Worm (Caenorhabditis elegans) whole organism, young adult: Measurements from ENCODE around the gene C40H1.3.

ENCODE experiments used
- B0035.1 ChIP-seq: sonication (generic microtip); optimal IDR thresholded peaks from 2 replicates; lab custom pipeline; 2016; ENCODE audit warnings: missing genetic modification characterization, mild to moderate bottlenecking, missing compliant biosample characterization, missing genotype, missing genetic modification reagents
- B0261.1 ChIP-seq: sonication (generic microtip); optimal IDR thresholded peaks from 2 replicates; lab custom pipeline; 2016; ENCODE audit warnings: mild to moderate bottlenecking, missing genetic modification characterization, moderate library complexity, missing compliant biosample characterization
- C06A6.2 ChIP-seq: fragments of 200-800 bp; sonication (Bioruptor generic); conservative IDR thresholded peaks from 2 replicates; pipeline ENCODE4 v1.3.6; 2022; ENCODE audit warnings: missing genetic modification characterization, missing compliant biosample characterization
- F37B4.10 ChIP-seq: fragments of 200-800 bp; sonication (Bioruptor generic); IDR thresholded peaks from 2 replicates; pipeline ENCODE4 v1.3.6; 2022; ENCODE audit warnings: missing genetic modification characterization, missing compliant biosample characterization
- F57A8.1 ChIP-seq: fragments of 200-800 bp; sonication (Bioruptor generic); optimal IDR thresholded peaks from 2 replicates; lab custom pipeline; 2018; ENCODE audit warnings: mild to moderate bottlenecking, missing genetic modification characterization, moderate library complexity, missing compliant biosample characterization
- K12H6.12 ChIP-seq: fragments of 200-800 bp; sonication (Bioruptor generic); optimal IDR thresholded peaks from 2 replicates; lab custom pipeline; 2018; ENCODE audit warnings: mild to moderate bottlenecking, missing genetic modification characterization, missing compliant biosample characterization
- ama-1 ChIP-seq, 3 experiments: fragments of 150-350 bp in 1 of 3; sonication (generic microtip) in 2 of 3; optimal IDR thresholded peaks; 2 replicates each; lab custom pipeline; 2014 to 2018; ENCODE audit warnings: missing biosample characterization in 2 of 3, missing genetic modification characterization in 2 of 3, missing genetic modification reagents in 2 of 3
- attf-3 ChIP-seq: fragments of 200-800 bp; sonication (Bioruptor generic); conservative IDR thresholded peaks from 2 replicates; pipeline ENCODE4 v1.3.6; 2022; ENCODE audit warnings: missing genetic modification reagents, missing genetic modification characterization, missing compliant biosample characterization
- attf-5 ChIP-seq: fragments of 200-800 bp; sonication (Bioruptor generic); optimal IDR thresholded peaks from 2 replicates; lab custom pipeline; 2018; ENCODE audit warnings: mild to moderate bottlenecking, missing genetic modification characterization, missing compliant biosample characterization
- attf-6 ChIP-seq: fragments of 200-800 bp; sonication (Bioruptor generic); IDR thresholded peaks from 2 replicates; pipeline ENCODE4 v1.3.6; 2022; ENCODE audit warnings: missing genetic modification reagents, missing genetic modification characterization, missing compliant biosample characterization
- ccch-3 ChIP-seq: fragments of 200-800 bp; sonication (Bioruptor generic); optimal IDR thresholded peaks from 2 replicates; lab custom pipeline; 2018; ENCODE audit warnings: mild to moderate bottlenecking, missing genetic modification characterization, missing compliant biosample characterization
- ceh-79 ChIP-seq: sonication (generic microtip); optimal IDR thresholded peaks from 2 replicates; lab custom pipeline; 2017; ENCODE audit warnings: mild to moderate bottlenecking, missing genetic modification characterization, missing compliant biosample characterization
- dpff-1 ChIP-seq: sonication (generic microtip); optimal IDR thresholded peaks from 2 replicates; lab custom pipeline; 2017; ENCODE audit warnings: mild to moderate bottlenecking, missing genetic modification characterization, missing compliant biosample characterization
- ekl-4 ChIP-seq: fragments of 200-800 bp; sonication (Bioruptor generic); IDR thresholded peaks from 2 replicates; pipeline ENCODE4 v1.3.6; 2022; ENCODE audit warnings: missing genetic modification reagents, missing genetic modification characterization, missing compliant biosample characterization
- gei-17 ChIP-seq: fragments of 200-800 bp; sonication (Bioruptor generic); optimal IDR thresholded peaks from 2 replicates; lab custom pipeline; 2018; ENCODE audit warnings: mild to moderate bottlenecking, missing genetic modification characterization, missing compliant biosample characterization
- hmg-1.2 ChIP-seq: fragments of 200-800 bp; sonication (Bioruptor generic); IDR thresholded peaks from 2 replicates; pipeline ENCODE4 v1.3.6; 2022; ENCODE audit warnings: missing genetic modification reagents, missing genetic modification characterization, missing compliant biosample characterization
- hrde-1 ChIP-seq: sonication (generic microtip); optimal IDR thresholded peaks from 2 replicates; lab custom pipeline; 2016; ENCODE audit warnings: missing genetic modification characterization, mild to moderate bottlenecking, missing compliant biosample characterization, moderate library complexity, missing genotype, missing genetic modification reagents, borderline replicate concordance
- let-607 ChIP-seq, 2 experiments: fragments of 200-800 bp in 1 of 2; sonication (Bioruptor generic) in 1 of 2; sonication (generic microtip) in 1 of 2; optimal IDR thresholded peaks; 2 replicates each; lab custom pipeline; 2016 to 2018; ENCODE audit warnings: mild to moderate bottlenecking in 2 of 2, missing compliant biosample characterization in 2 of 2, missing genetic modification characterization in 2 of 2, moderate library complexity in 2 of 2, missing genotype in 1 of 2
- lin-26 ChIP-seq: fragments of 200-800 bp; sonication (Bioruptor generic); IDR thresholded peaks from 2 replicates; pipeline ENCODE4 v1.3.6; 2022; ENCODE audit warnings: missing genetic modification reagents, missing genetic modification characterization, missing compliant biosample characterization
- nfya-1 ChIP-seq: sonication (generic microtip); optimal IDR thresholded peaks from 2 replicates; lab custom pipeline; 2017; ENCODE audit warnings: antibody characterized with exemption, missing compliant biosample characterization, missing genetic modification characterization, borderline replicate concordance; ENCODE audit not compliant: insufficient read depth
- nfyb-1 ChIP-seq: fragments of 200-800 bp; sonication (Bioruptor generic); IDR thresholded peaks from 2 replicates; pipeline ENCODE4 v1.3.6; 2022; ENCODE audit warnings: missing genetic modification reagents, missing genetic modification characterization, missing compliant biosample characterization
- nhr-120 ChIP-seq: fragments of 200-800 bp; sonication (Bioruptor generic); IDR thresholded peaks from 2 replicates; pipeline ENCODE4 v1.3.6; 2022; ENCODE audit warnings: missing genetic modification characterization, missing compliant biosample characterization
- rpc-1 ChIP-seq, 2 experiments: fragments of 150-350 bp in 1 of 2; sonication (generic microtip) in 1 of 2; optimal IDR thresholded peaks; 2 replicates each; lab custom pipeline; 2014 to 2018; ENCODE audit warnings: missing biosample characterization in 1 of 2, missing genetic modification characterization in 1 of 2, missing genetic modification reagents in 1 of 2, missing genotype in 1 of 2
- snpc-4 ChIP-seq, 5 experiments: fragments of 150-350 bp in 1 of 5; sonication (generic microtip) in 4 of 5; optimal IDR thresholded peaks; 2 replicates each; lab custom pipeline; 2014 to 2018; ENCODE audit warnings: missing genetic modification characterization in 5 of 5, missing biosample characterization in 3 of 5, antibody characterized with exemption in 2 of 5, mild to moderate bottlenecking in 2 of 5, missing compliant biosample characterization in 2 of 5, missing genotype in 2 of 5, moderate library complexity in 2 of 5, missing genetic modification reagents in 1 of 5
- sptf-2 ChIP-seq: fragments of 200-800 bp; sonication (Bioruptor generic); optimal IDR thresholded peaks from 2 replicates; lab custom pipeline; 2018; ENCODE audit warnings: mild to moderate bottlenecking, missing genetic modification characterization, missing compliant biosample characterization
- tbp1 ChIP-seq: fragments of 200-800 bp; sonication (Bioruptor generic); optimal IDR thresholded peaks from 2 replicates; lab custom pipeline; 2018; ENCODE audit warnings: mild to moderate bottlenecking, missing genetic modification characterization, missing compliant biosample characterization
- tbx-9 ChIP-seq: sonication (generic microtip); optimal IDR thresholded peaks from 2 replicates; lab custom pipeline; 2016; ENCODE audit warnings: borderline replicate concordance, missing genetic modification characterization, inconsistent platforms, missing compliant biosample characterization
- tlf-1 ChIP-seq: fragments of 200-800 bp; sonication (Bioruptor generic); optimal IDR thresholded peaks from 2 replicates; lab custom pipeline; 2018; ENCODE audit warnings: mild to moderate bottlenecking, missing genetic modification characterization, missing compliant biosample characterization
- zfh-2 ChIP-seq: fragments of 200-800 bp; sonication (Bioruptor generic); conservative IDR thresholded peaks from 2 replicates; pipeline ENCODE4 v1.3.6; 2022; ENCODE audit warnings: missing genetic modification reagents, missing genetic modification characterization, missing compliant biosample characterization
- ztf-22 ChIP-seq: fragments of 200-800 bp; sonication (Bioruptor generic); optimal IDR thresholded peaks from 2 replicates; lab custom pipeline; 2018; ENCODE audit warnings: mild to moderate bottlenecking, missing genetic modification characterization, moderate library complexity, missing compliant biosample characterization

Gene C40H1.3

DNA sequence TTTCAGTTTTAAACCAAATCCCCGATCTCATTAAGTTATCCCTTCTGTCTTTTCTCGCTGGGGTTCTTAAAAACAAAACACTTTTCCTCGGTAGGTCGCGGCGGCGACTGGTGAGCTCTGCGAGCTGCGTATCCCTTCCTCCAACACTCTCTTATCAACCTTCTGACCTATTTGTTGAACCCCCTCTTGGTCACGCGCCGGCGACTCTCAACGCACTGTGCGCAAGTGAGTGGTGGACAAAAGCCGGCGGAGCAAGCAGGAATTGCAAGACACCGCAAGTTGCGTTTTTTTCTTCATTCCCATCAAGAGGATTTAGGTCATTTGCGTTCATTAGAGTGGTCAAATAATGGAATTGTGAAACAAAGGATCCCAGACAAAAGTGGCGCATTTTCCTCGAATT lies 24.6 kb upstream of the C40H1.3 start:
- no peak for TF ChIP-seq nhr-120 (GFP tag; lab: Robert Waterston, UW)
- no peak for TF ChIP-seq F37B4.10 (GFP tag; lab: Robert Waterston, UW)
- peak; percentile 71 for TF ChIP-seq zfh-2 (GFP tag; lab: Robert Waterston, UW)
- no peak for TF ChIP-seq attf-6
- peak; percentile 46; the same call in 1 of the 2 replicates for TF ChIP-seq hmg-1.2 (GFP tag; lab: Robert Waterston, UW)
- TF ChIP-seq F57A8.1 (GFP tag; lab: Kevin White, UChicago), result no peak

- no peak for TF ChIP-seq K12H6.12
- no peak for TF ChIP-seq lin-26
- TF ChIP-seq zfh-2 (GFP tag; lab: Robert Waterston, UW), result 0 out of 2 replicates have a peak, but pooled peaks have one; percentile 48
- no peak for TF ChIP-seq dpff-1 (tag; lab: Kevin White, UChicago)
- no peak for TF ChIP-seq ceh-79 (tag; lab: Kevin White, UChicago)
Observed at ce11 chrIII:9346722-9347121, 17.6 kb upstream of the C40H1.3 start.

DNA sequence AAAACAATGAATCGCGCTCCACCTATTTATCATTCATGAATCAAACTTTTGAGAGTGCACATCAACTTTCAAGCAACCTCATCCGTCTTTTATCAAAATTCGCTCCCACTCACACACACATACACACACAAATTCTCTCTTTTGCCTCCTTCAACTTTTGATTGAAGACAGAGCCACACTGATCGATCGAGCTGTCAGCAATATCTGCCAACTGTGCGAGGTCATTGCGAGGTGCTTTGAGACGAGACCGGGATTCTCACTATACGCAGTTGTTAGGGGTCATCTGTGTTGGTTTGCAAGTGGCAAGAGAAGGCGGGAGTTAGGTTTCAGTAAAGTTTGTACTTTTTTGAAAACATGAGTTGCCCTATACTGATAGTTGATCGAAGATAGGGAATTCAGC lies 16.9 kb upstream of the C40H1.3 start:
- TF ChIP-seq nfya-1, result no peak
- no peak for TF ChIP-seq let-607 (tag; optimal IDR thresholded peaks at IDR 0.05; lab: Kevin White, UChicago)
- no peak for TF ChIP-seq ama-1 (optimal IDR thresholded peaks at IDR 0.05; lab: Kevin White, UChicago)
- no peak for TF ChIP-seq ama-1 (GFP tag; optimal IDR thresholded peaks at IDR 0.05; lab: Kevin White, UChicago)
- no peak for TF ChIP-seq tlf-1 (GFP tag; lab: Kevin White, UChicago)
- no peak for TF ChIP-seq gei-17 (GFP tag; lab: Kevin White, UChicago)

DNA sequence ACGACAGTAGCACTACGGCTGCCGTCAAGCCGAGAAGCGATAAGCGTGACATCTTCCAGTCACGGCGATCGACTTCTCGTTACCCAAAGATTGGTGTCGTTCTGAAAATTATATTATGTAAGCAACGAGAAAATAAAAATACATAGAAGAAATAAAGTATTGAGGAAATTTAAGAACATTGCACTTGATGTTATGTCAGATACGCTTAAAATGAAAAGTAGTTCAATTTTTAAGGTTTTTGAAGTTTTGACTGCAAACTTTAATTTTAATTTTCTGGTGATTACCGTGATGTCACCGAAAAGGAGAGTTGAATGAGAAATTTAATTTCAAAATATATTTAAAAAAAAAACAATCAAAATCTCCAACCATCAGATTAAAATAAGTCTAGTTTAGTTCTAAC lies 15.2 kb upstream of the C40H1.3 start, which contains the start of gene emb-9:
Gene emb-9 (minus strand): TSS at position 101 of the 400 bp plus-strand sequence.
- no peak for TF ChIP-seq nfyb-1 (GFP tag; lab: Robert Waterston, UW)

- peak; percentile 29; the same call in 1 of the 2 replicates for TF ChIP-seq zfh-2 (GFP tag; lab: Robert Waterston, UW)
- no peak for TF ChIP-seq B0035.1 (tag; lab: Kevin White, UChicago)
Observed at ce11 chrIII:9340025-9340424, 10.9 kb upstream of the C40H1.3 start.

DNA sequence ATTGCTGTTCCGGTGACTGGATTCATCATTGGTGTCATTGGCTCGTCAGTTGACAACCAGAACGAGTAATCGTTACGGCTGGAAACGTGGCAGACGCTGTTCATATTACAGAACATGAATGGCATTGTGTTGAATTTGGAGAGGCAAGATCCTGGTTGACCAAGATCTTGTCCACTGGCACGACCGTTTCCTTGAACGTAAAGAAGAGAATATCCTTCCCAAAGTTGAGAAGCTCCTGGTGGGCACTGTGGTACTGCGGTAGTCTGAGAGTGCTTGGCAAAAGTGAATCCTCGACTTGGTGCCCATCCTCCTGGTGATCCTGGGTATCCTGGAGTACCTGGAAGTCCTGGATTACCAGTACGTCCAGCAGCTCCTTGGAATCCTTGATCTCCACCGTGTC lies 8.8 kb upstream of the C40H1.3 start:
- TF ChIP-seq nhr-120 (GFP tag; lab: Robert Waterston, UW), result no peak
- no peak for TF ChIP-seq sptf-2 (GFP tag; lab: Kevin White, UChicago)
- no peak for TF ChIP-seq snpc-4 (GFP tag; optimal IDR thresholded peaks at IDR 0.05; lab: Kevin White, UChicago)
- no peak for TF ChIP-seq snpc-4 (tag; optimal IDR thresholded peaks at IDR 0.05; lab: Kevin White, UChicago)
- no peak for TF ChIP-seq hrde-1 (tag; lab: Kevin White, UChicago)
- TF ChIP-seq attf-5 (GFP tag; lab: Kevin White, UChicago), result no peak
- no peak for TF ChIP-seq B0035.1 (tag; lab: Kevin White, UChicago)

ce11 chrIII:9336807-9337206 lies 7.6 kb upstream of the C40H1.3 start:
- TF ChIP-seq gei-17 (GFP tag; lab: Kevin White, UChicago), result no peak
- TF ChIP-seq tbp1 (GFP tag; lab: Kevin White, UChicago), result no peak
- TF ChIP-seq C06A6.2 (GFP tag; lab: Robert Waterston, UW), result no peak
- no peak for TF ChIP-seq ccch-3 (GFP tag; lab: Kevin White, UChicago)
- no peak for TF ChIP-seq ekl-4 (GFP tag; lab: Robert Waterston, UW)
- TF ChIP-seq ztf-22, result no peak
- no peak for TF ChIP-seq attf-3 (GFP tag; lab: Robert Waterston, UW)
- TF ChIP-seq K12H6.12, result no peak
- no peak for TF ChIP-seq nhr-120 (GFP tag; lab: Robert Waterston, UW)
- TF ChIP-seq B0261.1 (tag; lab: Kevin White, UChicago), result no peak
- TF ChIP-seq rpc-1 (optimal IDR thresholded peaks at IDR 0.05; lab: Kevin White, UChicago), result no peak
- no peak for TF ChIP-seq rpc-1 (tag; optimal IDR thresholded peaks at IDR 0.05; lab: Kevin White, UChicago)
- no peak for TF ChIP-seq tbx-9 (tag; lab: Kevin White, UChicago)
- TF ChIP-seq dpff-1 (tag; lab: Kevin White, UChicago), result no peak
- TF ChIP-seq lin-26, result no peak
